Worm (Caenorhabditis elegans) whole organism, L1 larva: Measurements from ENCODE around the gene oatr-1.

Experiments used
- C16A3.4 ChIP-seq: fragments of 150-350 bp; optimal IDR thresholded peaks from 2 replicates; lab custom pipeline; 2014; ENCODE audit warnings: missing biosample characterization, missing genetic modification characterization
- Y116A8C.19 ChIP-seq: sonication (generic microtip); optimal IDR thresholded peaks from 2 replicates; lab custom pipeline; 2016; ENCODE audit warnings: missing compliant biosample characterization, missing genetic modification characterization, borderline replicate concordance
- ama-1 ChIP-seq: fragments of 150-350 bp; optimal IDR thresholded peaks from 2 replicates; lab custom pipeline; 2014
- ceh-63 ChIP-seq: fragments of 200-800 bp; sonication (Bioruptor generic); optimal IDR thresholded peaks from 2 replicates; lab custom pipeline; 2018; ENCODE audit warnings: mild to moderate bottlenecking, missing genetic modification characterization, missing compliant biosample characterization
- ceh-8 ChIP-seq: fragments of 200-800 bp; sonication (Bioruptor generic); optimal IDR thresholded peaks from 2 replicates; lab custom pipeline; 2018; ENCODE audit warnings: mild to moderate bottlenecking, missing genetic modification characterization, moderate library complexity, missing compliant biosample characterization
- ceh-82 ChIP-seq, 3 experiments: fragments of 150-350 bp in 1 of 3; sonication (generic microtip) in 2 of 3; optimal IDR thresholded peaks; 2 replicates each; lab custom pipeline; 2014 to 2017; ENCODE audit warnings: missing biosample characterization in 3 of 3, missing genetic modification characterization in 3 of 3
- ces-1 ChIP-seq: fragments of 150-350 bp; optimal IDR thresholded peaks from 2 replicates; lab custom pipeline; 2014; ENCODE audit warnings: missing biosample characterization, missing genetic modification reagents, missing genetic modification characterization
- dsc-1 ChIP-seq: sonication (generic microtip); optimal IDR thresholded peaks from 2 replicates; lab custom pipeline; 2016; ENCODE audit warnings: mild to moderate bottlenecking, missing genetic modification characterization, missing compliant biosample characterization
- egl-13 ChIP-seq: sonication (generic microtip); optimal IDR thresholded peaks from 2 replicates; lab custom pipeline; 2016; ENCODE audit warnings: missing genotype, missing genetic modification reagents, missing genetic modification characterization, missing compliant biosample characterization
- elt-3 ChIP-seq, 6 experiments: fragments of 150-350 bp in 1 of 6; sonication (generic microtip); optimal IDR thresholded peaks; 2 replicates each; lab custom pipeline; 2017 to 2018; ENCODE audit warnings: missing biosample characterization in 6 of 6, missing genetic modification characterization in 6 of 6, inconsistent platforms in 1 of 6
- fkh-10 ChIP-seq: sonication (generic microtip); optimal IDR thresholded peaks from 2 replicates; lab custom pipeline; 2017; ENCODE audit warnings: missing biosample characterization, missing genetic modification reagents, missing genetic modification characterization
- fkh-4 ChIP-seq: sonication (generic microtip); optimal IDR thresholded peaks from 2 replicates; lab custom pipeline; 2016; ENCODE audit warnings: missing compliant biosample characterization, missing genetic modification characterization, borderline replicate concordance
- fkh-8 ChIP-seq: sonication (generic microtip); optimal IDR thresholded peaks from 2 replicates; lab custom pipeline; 2016; ENCODE audit warnings: mild to moderate bottlenecking, missing genetic modification characterization, missing compliant biosample characterization
- grh-1 ChIP-seq: fragments of 200-800 bp; sonication (Bioruptor generic); IDR thresholded peaks from 2 replicates; pipeline ENCODE4 v1.3.6; 2022; ENCODE audit warnings: missing genetic modification reagents, missing genetic modification characterization, missing compliant biosample characterization
- hpl-2 ChIP-seq: fragments of 150-350 bp; optimal IDR thresholded peaks from 2 replicates; lab custom pipeline; 2014; ENCODE audit warnings: missing biosample characterization, missing genetic modification reagents, missing genetic modification characterization
- irx-1 ChIP-seq: sonication (generic microtip); optimal IDR thresholded peaks from 2 replicates; lab custom pipeline; 2016; ENCODE audit warnings: missing genetic modification characterization, missing compliant biosample characterization
- isw-1 ChIP-seq: fragments of 200-800 bp; sonication (Bioruptor generic); IDR thresholded peaks from 2 replicates; pipeline ENCODE4 v1.3.6; 2022; ENCODE audit warnings: missing genetic modification characterization, missing compliant biosample characterization
- lin-14 ChIP-seq: fragments of 200-800 bp; sonication (Bioruptor generic); optimal IDR thresholded peaks from 2 replicates; lab custom pipeline; 2018; ENCODE audit warnings: mild to moderate bottlenecking, missing genetic modification characterization, moderate library complexity, missing compliant biosample characterization
- lir-3 ChIP-seq: sonication (generic microtip); optimal IDR thresholded peaks from 2 replicates; lab custom pipeline; 2016; ENCODE audit warnings: mild to moderate bottlenecking, missing genetic modification characterization, moderate library complexity, missing compliant biosample characterization; ENCODE audit not compliant: poor library complexity
- lsy-2 ChIP-seq, 2 experiments: fragments of 150-350 bp; optimal IDR thresholded peaks; 2 replicates each; lab custom pipeline; 2014; ENCODE audit warnings: missing biosample characterization in 2 of 2, missing genetic modification characterization in 2 of 2
- mdl-1 ChIP-seq, 2 experiments: fragments of 150-350 bp; optimal IDR thresholded peaks; 2 replicates each; lab custom pipeline; 2014 to 2017; ENCODE audit warnings: missing biosample characterization in 2 of 2, missing genetic modification characterization in 2 of 2, inconsistent platforms in 1 of 2
- nhr-19 ChIP-seq: fragments of 200-800 bp; sonication (Bioruptor generic); conservative IDR thresholded peaks from 2 replicates; pipeline ENCODE4 v1.3.6; 2022; ENCODE audit warnings: missing genetic modification characterization, missing compliant biosample characterization
- nhr-20 ChIP-seq: sonication (generic microtip); optimal IDR thresholded peaks from 2 replicates; lab custom pipeline; 2016; ENCODE audit warnings: mild to moderate bottlenecking, missing genetic modification characterization, missing compliant biosample characterization
- nhr-237 ChIP-seq: fragments of 150-350 bp; optimal IDR thresholded peaks from 2 replicates; lab custom pipeline; 2014; ENCODE audit warnings: missing biosample characterization, missing genetic modification characterization
- nhr-47 ChIP-seq: sonication (generic microtip); optimal IDR thresholded peaks from 2 replicates; lab custom pipeline; 2016; ENCODE audit warnings: mild to moderate bottlenecking, missing genetic modification characterization, moderate library complexity, missing compliant biosample characterization
- nhr-71 ChIP-seq: sonication (generic microtip); optimal IDR thresholded peaks from 2 replicates; lab custom pipeline; 2016; ENCODE audit warnings: mild to moderate bottlenecking, missing genetic modification characterization, moderate library complexity, missing compliant biosample characterization
- pag-3 ChIP-seq: sonication (generic microtip); optimal IDR thresholded peaks from 2 replicates; lab custom pipeline; 2017; ENCODE audit warnings: missing genetic modification characterization, mild to moderate bottlenecking, missing compliant biosample characterization, antibody characterized with exemption, borderline replicate concordance; ENCODE audit not compliant: insufficient read depth
- sup-37 ChIP-seq: fragments of 200-800 bp; sonication (Bioruptor generic); optimal IDR thresholded peaks from 2 replicates; lab custom pipeline; 2018; ENCODE audit warnings: mild to moderate bottlenecking, missing genetic modification characterization, missing compliant biosample characterization
- swsn-7 ChIP-seq: sonication (generic microtip); optimal IDR thresholded peaks from 2 replicates; lab custom pipeline; 2016; ENCODE audit warnings: missing genetic modification characterization, missing compliant biosample characterization
- tbx-2 ChIP-seq: sonication (generic microtip); optimal IDR thresholded peaks from 2 replicates; lab custom pipeline; 2016; ENCODE audit warnings: missing genetic modification characterization, missing compliant biosample characterization
- unc-86 ChIP-seq: sonication (generic microtip); optimal IDR thresholded peaks from 2 replicates; lab custom pipeline; 2016; ENCODE audit warnings: missing genetic modification characterization, missing compliant biosample characterization
- unc-98 ChIP-seq: fragments of 200-800 bp; sonication (Bioruptor generic); IDR thresholded peaks from 2 replicates; pipeline ENCODE4 v1.3.6; 2022; ENCODE audit warnings: missing genetic modification characterization, missing compliant biosample characterization
- vab-15 ChIP-seq: sonication (generic microtip); optimal IDR thresholded peaks from 2 replicates; lab custom pipeline; 2017; ENCODE audit warnings: missing genotype, mild to moderate bottlenecking, missing genetic modification characterization, missing compliant biosample characterization
- ztf-11 ChIP-seq, 2 experiments: sonication (generic microtip); optimal IDR thresholded peaks; 2 replicates each; lab custom pipeline; 2016 to 2017; ENCODE audit warnings: missing genetic modification characterization in 2 of 2, missing biosample characterization in 1 of 2, missing compliant biosample characterization in 1 of 2
- ztf-4 ChIP-seq: fragments of 150-350 bp; optimal IDR thresholded peaks from 2 replicates; lab custom pipeline; 2014; ENCODE audit warnings: missing biosample characterization, missing genetic modification characterization

The oatr-1 gene

DNA sequence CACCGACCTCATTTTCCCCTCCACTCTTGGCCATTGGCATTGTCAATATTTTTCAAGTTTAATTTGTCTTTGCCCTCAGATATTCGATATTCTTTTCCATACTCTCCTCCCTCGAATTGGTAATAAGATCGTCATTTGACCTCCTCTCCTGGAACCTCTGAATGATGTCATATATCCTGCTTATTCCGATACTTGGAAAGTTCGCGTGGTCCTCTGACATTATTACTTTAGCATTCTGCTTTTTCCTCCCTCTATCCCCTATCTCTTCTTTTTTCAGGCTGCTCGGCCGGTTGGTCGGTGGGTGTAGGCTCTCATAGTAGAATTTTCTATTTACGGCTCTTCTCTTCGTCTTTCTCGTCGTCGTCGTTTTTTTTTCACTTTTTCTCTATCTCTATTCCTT, 43.5 kb downstream of the oatr-1 start:
- TF ChIP-seq ceh-8 (GFP tag; lab: Kevin White, UChicago) = no peak
- peak; percentile 54 for TF ChIP-seq tbx-2
- TF ChIP-seq lin-14 (GFP tag; lab: Kevin White, UChicago) = peak; percentile 85
- peak; percentile 15 for TF ChIP-seq lir-3
- TF ChIP-seq nhr-19 (GFP tag; lab: Robert Waterston, UW) = peak; percentile 18; the same call in 1 of the 2 replicates
- peak; percentile 5 for TF ChIP-seq dsc-1 (tag; lab: Kevin White, UChicago)
- no peak for TF ChIP-seq nhr-237 (tag; lab: Kevin White, UChicago)
- TF ChIP-seq swsn-7 (tag; lab: Kevin White, UChicago) = peak; percentile 54
- TF ChIP-seq lsy-2 (tag; optimal IDR thresholded peaks at IDR 0.05; lab: Kevin White, UChicago) = peak; percentile 10 to 24
- TF ChIP-seq fkh-8 (tag; lab: Kevin White, UChicago) = peak; percentile 64
- peak; percentile 97 for TF ChIP-seq unc-86 (tag; lab: Kevin White, UChicago)
- no peak for TF ChIP-seq unc-98
- TF ChIP-seq ces-1 (GFP tag; lab: Kevin White, UChicago) = peak; percentile 21
- peak; percentile 81 for TF ChIP-seq nhr-71 (tag; lab: Kevin White, UChicago)
- peak; percentile 83 for TF ChIP-seq egl-13 (tag; lab: Kevin White, UChicago)
- peak; percentile 27 for TF ChIP-seq ama-1 (lab: Kevin White, UChicago)
- peak; percentile 71 for TF ChIP-seq nhr-47 (tag; lab: Kevin White, UChicago)
- TF ChIP-seq vab-15 (tag; lab: Kevin White, UChicago) = no peak
- TF ChIP-seq Y116A8C.19 = no peak
- TF ChIP-seq ztf-4 = peak; percentile 10
- no peak for TF ChIP-seq irx-1
- TF ChIP-seq fkh-10 (GFP tag; lab: Kevin White, UChicago) = peak; percentile 88

ce11 chrIII:6351438-6351837, 44.5 kb downstream of the oatr-1 start:
- TF ChIP-seq nhr-71 (tag; lab: Kevin White, UChicago) (peak; percentile 20), ama-1 (lab: Kevin White, UChicago) (no peak), C16A3.4 (tag; lab: Kevin White, UChicago) (no peak), egl-13 (tag; lab: Kevin White, UChicago) (no peak), unc-86 (tag; lab: Kevin White, UChicago) (peak; percentile 4), lin-14 (GFP tag; lab: Kevin White, UChicago) (peak; percentile 70), ceh-63 (GFP tag; lab: Kevin White, UChicago) (peak; percentile 63)
- TF ChIP-seq, all 84 proteins: peak for 4

DNA sequence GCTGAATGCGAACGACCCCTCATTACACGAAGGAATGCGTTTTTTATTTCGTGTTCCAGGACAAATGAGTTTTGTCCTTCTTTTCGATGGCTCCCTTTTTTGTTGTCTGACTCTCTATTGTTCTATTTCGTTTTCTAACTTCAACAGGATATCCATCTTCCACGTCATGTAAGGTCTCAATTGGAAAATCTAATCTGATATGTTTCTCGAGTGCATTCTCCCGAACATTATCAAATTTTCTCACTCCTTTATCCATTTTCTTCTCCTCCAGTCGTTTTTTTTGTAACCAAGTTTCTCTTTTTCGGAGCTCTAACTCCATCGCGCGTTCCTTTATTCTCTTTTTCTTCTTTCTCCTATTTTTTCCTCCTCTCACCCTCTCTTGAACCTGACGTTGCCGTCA, 45.6 kb downstream of the oatr-1 start:
- TF ChIP-seq sup-37 (GFP tag; lab: Kevin White, UChicago) (no peak), elt-3 (tag; optimal IDR thresholded peaks at IDR 0.05; lab: Kevin White, UChicago) (no peak), mdl-1 (tag; optimal IDR thresholded peaks at IDR 0.05; lab: Kevin White, UChicago) (no peak), lsy-2 (tag; optimal IDR thresholded peaks at IDR 0.05; lab: Kevin White, UChicago) (no peak), nhr-47 (tag; lab: Kevin White, UChicago) (no peak), unc-98 (no peak), fkh-10 (GFP tag; lab: Kevin White, UChicago) (peak; percentile 92), pag-3 (tag; lab: Kevin White, UChicago) (no peak), nhr-237 (tag; lab: Kevin White, UChicago) (no peak), lin-14 (GFP tag; lab: Kevin White, UChicago) (peak; percentile 48)

ce11 chrIII:6348578-6348977, 47.4 kb downstream of the oatr-1 start:
- TF ChIP-seq fkh-4 (no peak), lin-14 (GFP tag; lab: Kevin White, UChicago) (peak; percentile 82), irx-1 (peak; percentile 46), dsc-1 (tag; lab: Kevin White, UChicago) (peak; percentile 1), ztf-11 (tag; optimal IDR thresholded peaks at IDR 0.05; lab: Kevin White, UChicago) (no peak), fkh-8 (tag; lab: Kevin White, UChicago) (peak; percentile 73), nhr-47 (tag; lab: Kevin White, UChicago) (peak; percentile 52), grh-1 (GFP tag; lab: Robert Waterston, UW) (no peak), hpl-2 (GFP tag; lab: Kevin White, UChicago) (no peak), nhr-20 (tag; lab: Kevin White, UChicago) (no peak), swsn-7 (tag; lab: Kevin White, UChicago) (peak; percentile 21), egl-13 (tag; lab: Kevin White, UChicago) (peak; percentile 44), lsy-2 (tag; optimal IDR thresholded peaks at IDR 0.05; lab: Kevin White, UChicago) (peak in 1 of 2 experiments; percentile 48), ceh-82 (tag; optimal IDR thresholded peaks at IDR 0.05; lab: Kevin White, UChicago) (peak in 1 of 3 experiments; percentile 7), unc-86 (tag; lab: Kevin White, UChicago) (peak; percentile 37), tbx-2 (peak; percentile 57), isw-1 (GFP tag; lab: Robert Waterston, UW) (0 out of 2 replicates have a peak, but pooled peaks have one; percentile 2), nhr-71 (tag; lab: Kevin White, UChicago) (peak; percentile 67), fkh-10 (GFP tag; lab: Kevin White, UChicago) (peak; percentile 12)
